Fruit fly (Drosophila melanogaster): ENCODE results near the gene snsl.

snsl gene

dm6 chr2L:4891914-4892469 is 14.6 kb downstream of the snsl start, which contains the start of gene CG3036 (continued):
- TF ChIP-seq pfk (GFP tag; optimal IDR thresholded peaks at IDR 0.05) (no peak), CG12104 (GFP tag; optimal IDR thresholded peaks at IDR 0.05) (no peak), CG10321 (GFP tag; IDR thresholded peaks at IDR 0.05) (no peak), ap (GFP tag; IDR thresholded peaks at IDR 0.05) (no peak), mld (GFP tag; IDR thresholded peaks at IDR 0.05; ENCODE audit: partially characterized antibody) (peak; percentile 60; the same call in 2 of the 3 replicates), unc-4 (GFP tag; IDR thresholded peaks at IDR 0.05; ENCODE audit: partially characterized antibody) (peak; percentile 55), C15 (GFP tag; IDR thresholded peaks at IDR 0.05) (no peak), Oli (tag; optimal IDR thresholded peaks at IDR 0.05) (no peak), CG34224 (GFP tag; IDR thresholded peaks at IDR 0.05; ENCODE audit: partially characterized antibody) (peak; percentile 57; the same call in 2 of the 3 replicates), CG15269 (tag; optimal IDR thresholded peaks at IDR 0.05) (peak; percentile 13), CG2120 (GFP tag; optimal IDR thresholded peaks at IDR 0.05) (no peak), phol (tag; optimal IDR thresholded peaks at IDR 0.05) (no peak), Meics (GFP tag; optimal IDR thresholded peaks at IDR 0.05) (peak; percentile 22), CG12391 (tag; optimal IDR thresholded peaks at IDR 0.05) (peak; percentile 20), CG1792 (GFP tag; optimal IDR thresholded peaks at IDR 0.05) (no peak), shn (GFP tag; optimal IDR thresholded peaks at IDR 0.05) (peak; percentile 34), CG13287 (GFP tag; IDR thresholded peaks at IDR 0.05; ENCODE audit: partially characterized antibody) (peak; percentile 66; the same call in 1 of the 2 replicates), lov (optimal IDR thresholded peaks at IDR 0.05) (no peak), lov (GFP tag; IDR thresholded peaks at IDR 0.05) (peak; percentile 51; the same call in 1 of the 3 replicates), CG8924 (tag; optimal IDR thresholded peaks at IDR 0.05) (peak; percentile 77), ftz-f1 (GFP tag; optimal IDR thresholded peaks at IDR 0.05) (no peak), CoRest (tag; optimal IDR thresholded peaks at IDR 0.05) (no peak), Stat92E (GFP tag; optimal IDR thresholded peaks at IDR 0.05) (peak in 1 of 3 experiments; percentile 81), Opbp (GFP tag; IDR thresholded peaks at IDR 0.05; ENCODE audit: partially characterized antibody) (peak; percentile 77), Deaf1 (tag; optimal IDR thresholded peaks at IDR 0.05) (peak; percentile 78), pan (optimal IDR thresholded peaks at IDR 0.05) (no peak), pan (GFP tag; optimal IDR thresholded peaks at IDR 0.05 in 1 of 2, IDR thresholded peaks at IDR 0.05 in 1 of 2) (peak in 1 of 2 experiments; percentile 44), CG14050 (GFP tag; IDR thresholded peaks at IDR 0.05) (no peak), pho (GFP tag; optimal IDR thresholded peaks at IDR 0.05) (no peak), Taf1 (GFP tag; IDR thresholded peaks at IDR 0.05) (no peak), dmrt11E (tag; optimal IDR thresholded peaks at IDR 0.05) (no peak), CG10462 (GFP tag; optimal IDR thresholded peaks at IDR 0.05) (no peak), Gsc (GFP tag; IDR thresholded peaks at IDR 0.05) (no peak), Dll (GFP tag; IDR thresholded peaks at IDR 0.05; ENCODE audit: partially characterized antibody) (0 out of 4 replicates have a peak, but pooled peaks have one; percentile 32), CG17359 (tag; optimal IDR thresholded peaks at IDR 0.05) (no peak), bab2 (GFP tag; optimal IDR thresholded peaks at IDR 0.05) (no peak), CG13424 (tag; optimal IDR thresholded peaks at IDR 0.05) (no peak), Camta (GFP tag; optimal IDR thresholded peaks at IDR 0.05) (no peak), seq (GFP tag; IDR thresholded peaks at IDR 0.05) (peak; percentile 10; the same call in 1 of the 2 replicates), Kr (GFP tag; optimal IDR thresholded peaks at IDR 0.05) (peak; percentile 43), wek (GFP tag; optimal IDR thresholded peaks at IDR 0.05) (peak; percentile 4), ash1 (GFP tag; optimal IDR thresholded peaks at IDR 0.05) (no peak), CG5245 (GFP tag; optimal IDR thresholded peaks at IDR 0.05) (no peak), Usf (GFP tag; optimal IDR thresholded peaks at IDR 0.05) (no peak), slou (GFP tag; optimal IDR thresholded peaks at IDR 0.05) (no peak), klu (GFP tag; IDR thresholded peaks at IDR 0.05) (no peak), B-H2 (GFP tag; optimal IDR thresholded peaks at IDR 0.05) (peak; percentile 25), cas (GFP tag; IDR thresholded peaks at IDR 0.05) (no peak), en (GFP tag; optimal IDR thresholded peaks at IDR 0.05) (no peak), CG6791 (GFP tag; IDR thresholded peaks at IDR 0.05; ENCODE audit: partially characterized antibody) (peak; percentile 48; the same call in 2 of the 3 replicates)

Measured in whole organism, embryonic.